Worm (Caenorhabditis elegans) whole organism, L4/young adult: ENCODE data around the gene B0563.9.

Experiments
- dao-5 ChIP-seq: sonication (generic microtip); optimal IDR thresholded peaks from 2 replicates; lab custom pipeline; 2016; ENCODE audit warnings: missing genotype, missing genetic modification characterization, moderate library complexity, missing compliant biosample characterization
- him-1 ChIP-seq: sonication (generic microtip); optimal IDR thresholded peaks from 2 replicates; lab custom pipeline; 2016; ENCODE audit warnings: missing genotype, missing genetic modification reagents, missing genetic modification characterization, missing compliant biosample characterization

- TF ChIP-seq him-1 (tag; lab: Kevin White, UChicago) (no peak), dao-5 (tag; lab: Kevin White, UChicago) (no peak)
Observed at ce11 chrX:9212675-9213074, 44.3 kb downstream of the B0563.9 start.
